Fruit fly (Drosophila melanogaster) whole organism, embryonic: ENCODE data around the gene CG11674.

Source experiments
- ATbp ChIP-seq: fragments of 200-800 bp; sonication (Bioruptor generic); optimal IDR thresholded peaks from 2 replicates; lab custom pipeline; 2017; ENCODE audit warnings: missing biosample characterization, mild to moderate bottlenecking, missing genetic modification characterization, missing genetic modification reagents
- Adf1 ChIP-seq: fragments of 200-800 bp; sonication (Bioruptor generic); IDR thresholded peaks from 2 replicates; pipeline ENCODE4 v1.3.6; 2022; ENCODE audit warnings: missing biosample characterization, missing genetic modification characterization
- Blimp-1 ChIP-seq: fragments of 200-800 bp; sonication (Bioruptor generic); optimal IDR thresholded peaks from 3 replicates; lab custom pipeline; 2018; ENCODE audit warnings: missing biosample characterization, missing genetic modification characterization, mild to moderate bottlenecking, moderate library complexity, missing genetic modification reagents
- Bteb2 ChIP-seq: fragments of 200-800 bp; sonication (Bioruptor generic); optimal IDR thresholded peaks from 2 replicates; lab custom pipeline; 2016; ENCODE audit warnings: missing biosample characterization, missing genetic modification characterization
- CG10267 ChIP-seq: fragments of 200-800 bp; sonication (Bioruptor generic); optimal IDR thresholded peaks from 2 replicates; lab custom pipeline; 2018; ENCODE audit warnings: missing biosample characterization, mild to moderate bottlenecking, missing genetic modification characterization, moderate library complexity
- CG10543 ChIP-seq: fragments of 200-800 bp; sonication (Bioruptor generic); optimal IDR thresholded peaks from 3 replicates; lab custom pipeline; 2017; ENCODE audit warnings: missing biosample characterization, mild to moderate bottlenecking, missing genetic modification characterization, moderate library complexity
- CG10979 ChIP-seq: fragments of 200-800 bp; sonication (Bioruptor generic); optimal IDR thresholded peaks from 2 replicates; lab custom pipeline; 2018; ENCODE audit warnings: missing biosample characterization, mild to moderate bottlenecking, missing genetic modification characterization, moderate library complexity
- CG14014 ChIP-seq: fragments of 200-800 bp; sonication (Bioruptor generic); IDR thresholded peaks from 2 replicates; pipeline ENCODE4 v1.3.6; 2022; ENCODE audit warnings: missing biosample characterization, missing genetic modification characterization
- CG14050 ChIP-seq: fragments of 200-800 bp; sonication (Bioruptor generic); IDR thresholded peaks from 3 replicates; pipeline ENCODE4 v1.3.6; 2022; ENCODE audit warnings: missing biosample characterization, missing genetic modification characterization
- CG14860 ChIP-seq: fragments of 200-800 bp; sonication (Bioruptor generic); IDR thresholded peaks from 3 replicates; pipeline ENCODE4 v1.3.6; 2022; ENCODE audit warnings: missing biosample characterization, missing genetic modification characterization; ENCODE audit not compliant: partially characterized antibody
- CG15073 ChIP-seq: fragments of 200-800 bp; sonication (Bioruptor generic); optimal IDR thresholded peaks from 2 replicates; lab custom pipeline; 2016; ENCODE audit warnings: missing biosample characterization, missing genetic modification characterization
- CG1602 ChIP-seq: fragments of 200-800 bp; sonication (Bioruptor generic); optimal IDR thresholded peaks from 3 replicates; lab custom pipeline; 2016; ENCODE audit warnings: missing biosample characterization, missing genetic modification characterization
- CG16779 ChIP-seq: fragments of 200-800 bp; sonication (Bioruptor generic); IDR thresholded peaks from 2 replicates; pipeline ENCODE4 v1.3.6; 2022; ENCODE audit warnings: missing biosample characterization, missing genetic modification characterization
- CG16813 ChIP-seq: fragments of 200-800 bp; sonication (Bioruptor generic); IDR thresholded peaks from 3 replicates; pipeline ENCODE4 v1.3.6; 2022; ENCODE audit warnings: missing biosample characterization, missing genetic modification characterization; ENCODE audit not compliant: partially characterized antibody
- CG17802 ChIP-seq: fragments of 200-800 bp; sonication (Bioruptor generic); optimal IDR thresholded peaks from 2 replicates; lab custom pipeline; 2018; ENCODE audit warnings: missing biosample characterization, mild to moderate bottlenecking, missing genetic modification characterization, moderate library complexity
- CG2712 ChIP-seq: fragments of 200-800 bp; optimal IDR thresholded peaks from 3 replicates; lab custom pipeline; 2019; ENCODE audit warnings: missing biosample characterization, mild to moderate bottlenecking, missing genetic modification characterization, moderate library complexity
- CG2875 ChIP-seq: fragments of 200-800 bp; sonication (Bioruptor generic); optimal IDR thresholded peaks from 2 replicates; lab custom pipeline; 2017; ENCODE audit warnings: missing biosample characterization, mild to moderate bottlenecking, missing genetic modification characterization, missing genetic modification reagents
- CG3163 ChIP-seq: fragments of 200-800 bp; sonication (Bioruptor generic); optimal IDR thresholded peaks from 3 replicates; lab custom pipeline; 2016; ENCODE audit warnings: missing biosample characterization, missing genetic modification characterization
- CG3838 ChIP-seq: fragments of 200-800 bp; sonication (Bioruptor generic); optimal IDR thresholded peaks from 3 replicates; lab custom pipeline; 2016; ENCODE audit warnings: missing biosample characterization, missing genetic modification characterization
- CG3847 ChIP-seq: fragments of 200-800 bp; sonication (Bioruptor generic); IDR thresholded peaks from 2 replicates; pipeline ENCODE4 v1.3.6; 2022; ENCODE audit warnings: missing biosample characterization, missing genetic modification characterization
- CG4424 ChIP-seq: fragments of 200-800 bp; sonication (Bioruptor generic); optimal IDR thresholded peaks from 3 replicates; lab custom pipeline; 2016; ENCODE audit warnings: missing biosample characterization, missing genetic modification characterization
- CG6254 ChIP-seq: fragments of 200-800 bp; sonication (Bioruptor generic); optimal IDR thresholded peaks from 3 replicates; lab custom pipeline; 2017; ENCODE audit warnings: mild to moderate bottlenecking, missing biosample characterization, missing genetic modification reagents, missing genetic modification characterization
- CrebB ChIP-seq: fragments of 200-800 bp; sonication (Bioruptor generic); optimal IDR thresholded peaks from 3 replicates; lab custom pipeline; 2018; ENCODE audit warnings: missing biosample characterization, mild to moderate bottlenecking, missing genetic modification characterization
- Dfd ChIP-seq, 2 experiments: fragments of >200 bp; optimal IDR thresholded peaks; 2 replicates each; lab custom pipeline; 2017; ENCODE audit warnings: missing biosample characterization in 2 of 2, missing genetic modification characterization in 2 of 2
- Doc3 ChIP-seq: fragments of 200-800 bp; sonication (Bioruptor generic); IDR thresholded peaks from 3 replicates; pipeline ENCODE4 v1.3.6; 2022; ENCODE audit warnings: missing biosample characterization, missing genetic modification characterization; ENCODE audit not compliant: partially characterized antibody
- ERR ChIP-seq: fragments of 200-800 bp; sonication (Bioruptor generic); optimal IDR thresholded peaks from 2 replicates; lab custom pipeline; 2016; ENCODE audit warnings: missing biosample characterization, missing genetic modification characterization
- Ets97D ChIP-seq: fragments of 200-800 bp; sonication (Bioruptor generic); optimal IDR thresholded peaks from 3 replicates; lab custom pipeline; 2016; ENCODE audit warnings: missing biosample characterization, missing genetic modification characterization
- HLHmδ ChIP-seq: fragments of 200-800 bp; sonication (Bioruptor generic); optimal IDR thresholded peaks from 2 replicates; lab custom pipeline; 2018; ENCODE audit warnings: missing biosample characterization, mild to moderate bottlenecking, missing genetic modification characterization, moderate library complexity
- Lpt ChIP-seq: fragments of >200 bp; optimal IDR thresholded peaks from 2 replicates; lab custom pipeline; 2018; ENCODE audit warnings: missing biosample characterization, missing genetic modification characterization
- NC2α ChIP-seq: fragments of 200-800 bp; sonication (Bioruptor generic); optimal IDR thresholded peaks from 2 replicates; lab custom pipeline; 2016; ENCODE audit warnings: missing biosample characterization, missing genetic modification characterization
- Optix ChIP-seq: fragments of 200-800 bp; sonication (Bioruptor generic); IDR thresholded peaks from 3 replicates; pipeline ENCODE4 v1.3.6; 2022; ENCODE audit warnings: missing biosample characterization, missing genetic modification characterization
- Pdp1 ChIP-seq, 2 experiments: fragments of 200-800 bp; sonication (Bioruptor generic); optimal IDR thresholded peaks; 3 replicates each; lab custom pipeline; 2016; ENCODE audit warnings: missing biosample characterization in 2 of 2, missing genetic modification characterization in 2 of 2, mild to moderate bottlenecking in 1 of 2, moderate library complexity in 1 of 2
- Poxn ChIP-seq: fragments of 200-800 bp; sonication (Bioruptor generic); IDR thresholded peaks from 2 replicates; pipeline ENCODE4 v1.3.6; 2022; ENCODE audit warnings: missing biosample characterization, missing genetic modification characterization
- YL-1 ChIP-seq: fragments of 200-800 bp; sonication (Bioruptor generic); optimal IDR thresholded peaks from 3 replicates; lab custom pipeline; 2017; ENCODE audit warnings: missing biosample characterization, mild to moderate bottlenecking, missing genetic modification characterization
- ash1 ChIP-seq: fragments of 200-800 bp; sonication (Bioruptor generic); optimal IDR thresholded peaks from 2 replicates; lab custom pipeline; 2018; ENCODE audit warnings: missing biosample characterization, mild to moderate bottlenecking, missing genetic modification characterization
- cato ChIP-seq: fragments of 200-800 bp; sonication (Bioruptor generic); optimal IDR thresholded peaks from 2 replicates; lab custom pipeline; 2016; ENCODE audit warnings: missing biosample characterization, missing genetic modification characterization, borderline replicate concordance
- chm ChIP-seq: fragments of 200-800 bp; sonication (Bioruptor generic); IDR thresholded peaks from 2 replicates; pipeline ENCODE4 v1.3.6; 2022; ENCODE audit warnings: missing biosample characterization, missing genetic modification characterization
- ci ChIP-seq: fragments of 200-800 bp; sonication (Bioruptor generic); IDR thresholded peaks from 3 replicates; pipeline ENCODE4 v1.3.6; 2022; ENCODE audit warnings: missing biosample characterization, missing genetic modification characterization
- dm ChIP-seq: fragments of 200-800 bp; sonication (Bioruptor generic); optimal IDR thresholded peaks from 3 replicates; lab custom pipeline; 2016; ENCODE audit warnings: missing biosample characterization, missing genetic modification characterization
- dmrt11E ChIP-seq: fragments of 200-800 bp; sonication (Bioruptor generic); optimal IDR thresholded peaks from 3 replicates; lab custom pipeline; 2018; ENCODE audit warnings: missing biosample characterization, mild to moderate bottlenecking, missing genetic modification characterization, moderate library complexity
- emc ChIP-seq: fragments of 200-800 bp; sonication (Bioruptor generic); optimal IDR thresholded peaks from 2 replicates; lab custom pipeline; 2016; ENCODE audit warnings: missing biosample characterization, missing genetic modification characterization
- gem ChIP-seq: fragments of 200-800 bp; sonication (Bioruptor generic); optimal IDR thresholded peaks from 2 replicates; lab custom pipeline; 2019; ENCODE audit warnings: missing biosample characterization, mild to moderate bottlenecking, missing genetic modification characterization, moderate library complexity
- nerfin-1 ChIP-seq: fragments of 200-800 bp; sonication (Bioruptor generic); optimal IDR thresholded peaks from 3 replicates; lab custom pipeline; 2019; ENCODE audit warnings: missing biosample characterization, mild to moderate bottlenecking, missing genetic modification characterization, moderate library complexity
- oc ChIP-seq: fragments of 200-800 bp; sonication (Bioruptor generic); optimal IDR thresholded peaks from 2 replicates; lab custom pipeline; 2018; ENCODE audit warnings: missing biosample characterization, mild to moderate bottlenecking, missing genetic modification characterization, moderate library complexity
- onecut ChIP-seq: fragments of 200-800 bp; sonication (Bioruptor generic); IDR thresholded peaks from 2 replicates; pipeline ENCODE4 v1.3.6; 2022; ENCODE audit warnings: missing biosample characterization, missing genetic modification characterization
- repo ChIP-seq: fragments of 200-800 bp; sonication (Bioruptor generic); optimal IDR thresholded peaks from 2 replicates; lab custom pipeline; 2016; ENCODE audit warnings: missing biosample characterization, missing genetic modification characterization
- row ChIP-seq: fragments of 200-800 bp; sonication (Bioruptor generic); IDR thresholded peaks from 3 replicates; pipeline ENCODE4 v1.3.6; 2022; ENCODE audit warnings: missing biosample characterization, missing genetic modification characterization
- tgo ChIP-seq: fragments of 200-800 bp; sonication (Bioruptor generic); IDR thresholded peaks from 3 replicates; pipeline ENCODE4 v1.3.6; 2022; ENCODE audit warnings: missing biosample characterization, missing genetic modification characterization
- trem ChIP-seq: fragments of 200-800 bp; optimal IDR thresholded peaks from 3 replicates; lab custom pipeline; 2019; ENCODE audit warnings: missing biosample characterization, mild to moderate bottlenecking, missing genetic modification characterization, moderate library complexity
- ttk ChIP-seq: fragments of 200-800 bp; sonication (Bioruptor generic); IDR thresholded peaks from 2 replicates; pipeline ENCODE4 v2.1.2; 2022; ENCODE audit warnings: missing biosample characterization, missing genetic modification characterization
- zfh1 ChIP-seq: fragments of 200-800 bp; sonication (Bioruptor generic); IDR thresholded peaks from 3 replicates; pipeline ENCODE4 v1.3.6; 2022; ENCODE audit warnings: missing biosample characterization, missing genetic modification characterization

The CG11674 gene

DNA sequence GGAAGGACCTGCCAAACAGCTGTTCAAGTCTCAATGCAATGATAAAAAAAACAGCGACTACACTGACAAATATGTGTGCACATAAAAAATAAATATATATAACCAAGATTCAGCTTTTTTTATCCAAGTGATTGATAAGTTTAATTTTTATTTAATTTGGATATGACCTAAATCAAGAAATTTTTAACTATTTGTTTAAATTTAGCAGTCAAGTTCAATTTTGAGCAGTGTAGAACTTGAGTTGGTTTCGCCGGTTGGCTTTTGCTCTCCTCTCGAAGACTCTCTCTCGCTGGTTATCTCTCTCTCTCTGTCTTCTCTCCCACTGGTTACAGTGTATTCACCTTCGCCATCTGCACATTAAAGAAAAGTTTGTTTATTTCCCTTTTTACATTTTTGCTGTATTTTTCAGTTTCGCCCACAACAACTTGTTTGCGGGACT, 7.6 kb downstream of the CG11674 start (continued):
- TF ChIP-seq tgo (GFP tag; lab: Robert Waterston, UW): peak; percentile 89
- TF ChIP-seq repo (GFP tag; lab: Kevin White, UChicago): peak; percentile 35
- 0 out of 2 replicates have a peak, but pooled peaks have one; percentile 68 for TF ChIP-seq CG16779 (GFP tag; lab: Robert Waterston, UW)
- no peak for TF ChIP-seq CG16813 (GFP tag; lab: Robert Waterston, UW)
- TF ChIP-seq CG3163 (GFP tag; lab: Kevin White, UChicago): no peak
- TF ChIP-seq HLHmδ: no peak
- TF ChIP-seq dm: no peak
- peak; percentile 82 for TF ChIP-seq trem (tag; lab: Kevin White, UChicago)
- TF ChIP-seq CG14050 (GFP tag; lab: Robert Waterston, UW): peak; percentile 79
- TF ChIP-seq CG3847 (GFP tag; lab: Robert Waterston, UW): peak; percentile 85
- no peak for TF ChIP-seq NC2α (GFP tag; lab: Kevin White, UChicago)
- peak; percentile 75 for TF ChIP-seq nerfin-1
- peak; percentile 71 for TF ChIP-seq onecut (GFP tag; lab: Robert Waterston, UW)
- peak; percentile 75 for TF ChIP-seq CG1602 (GFP tag; lab: Kevin White, UChicago)
- peak; percentile 87 for TF ChIP-seq ATbp (GFP tag; lab: Kevin White, UChicago)
- peak; percentile 92 for TF ChIP-seq CG10979 (tag; lab: Kevin White, UChicago)
- peak; percentile 68 for TF ChIP-seq Adf1 (GFP tag; lab: Robert Waterston, UW)
- TF ChIP-seq chm (GFP tag; lab: Robert Waterston, UW): peak; percentile 76; the same call in 1 of the 2 replicates
- no peak for TF ChIP-seq Doc3 (GFP tag; lab: Robert Waterston, UW)
- TF ChIP-seq CG2875 (GFP tag; lab: Kevin White, UChicago): peak; percentile 75
- peak; percentile 33 for TF ChIP-seq Ets97D (GFP tag; lab: Kevin White, UChicago)
- no peak for TF ChIP-seq CG14860
- TF ChIP-seq cato (GFP tag; lab: Kevin White, UChicago): peak; percentile 55
- TF ChIP-seq emc (GFP tag; lab: Kevin White, UChicago): peak; percentile 57
- TF ChIP-seq CG17802: peak; percentile 56
- TF ChIP-seq Bteb2 (GFP tag; lab: Kevin White, UChicago): peak; percentile 82
- TF ChIP-seq Blimp-1 (GFP tag; lab: Kevin White, UChicago): peak; percentile 88
- peak; percentile 77 for TF ChIP-seq ttk (GFP tag; lab: Robert Waterston, UW)
- TF ChIP-seq ci (GFP tag; lab: Robert Waterston, UW): peak; percentile 88
- TF ChIP-seq Dfd (GFP tag; optimal IDR thresholded peaks at IDR 0.05; lab: Kevin White, UChicago): no peak
- no peak for TF ChIP-seq ash1
- peak; percentile 82 for TF ChIP-seq CG6254
- TF ChIP-seq zfh1: peak; percentile 90
- TF ChIP-seq dmrt11E (tag; lab: Kevin White, UChicago): peak; percentile 87
- TF ChIP-seq Pdp1 (GFP tag; optimal IDR thresholded peaks at IDR 0.05; lab: Kevin White, UChicago): peak; percentile 74 to 77
- TF ChIP-seq CG3838 (GFP tag; lab: Kevin White, UChicago): peak; percentile 35
- 0 out of 3 replicates have a peak, but pooled peaks have one; percentile 53 for TF ChIP-seq Optix
- TF ChIP-seq CG14014 (GFP tag; lab: Robert Waterston, UW): peak; percentile 84
- peak; percentile 76 for TF ChIP-seq oc (tag; lab: Kevin White, UChicago)
- TF ChIP-seq CrebB: peak; percentile 72
- TF ChIP-seq CG10267 (tag; lab: Kevin White, UChicago): peak; percentile 85
- peak; percentile 89 for TF ChIP-seq row (GFP tag; lab: Robert Waterston, UW)
- TF ChIP-seq CG2712 (tag; lab: Kevin White, UChicago): peak; percentile 92
- TF ChIP-seq CG10543: no peak
- TF ChIP-seq CG4424: peak; percentile 91
- TF ChIP-seq Lpt (GFP tag; lab: Kevin White, UChicago): no peak
- no peak for TF ChIP-seq ERR (GFP tag; lab: Kevin White, UChicago)
- TF ChIP-seq YL-1 (GFP tag; lab: Kevin White, UChicago): peak; percentile 23
- peak; percentile 36 for TF ChIP-seq CG15073 (GFP tag; lab: Kevin White, UChicago)
- TF ChIP-seq gem: peak; percentile 95
- peak; percentile 58; the same call in 1 of the 2 replicates for TF ChIP-seq Poxn (GFP tag; lab: Robert Waterston, UW)
